Worm (Caenorhabditis elegans): ENCODE data around the gene Y62E10A.6.

The Y62E10A.6 gene

ce11 chrIV:13370235-13370739 is 1.5 kb upstream of the Y62E10A.6 start, which contains the start of the genes rla-2, popl-7 and Y62E10A.24:
Gene rla-2, minus strand, starts transcription at chrIV:13370285.
Gene popl-7, plus strand, starts transcription at chrIV:13370689.
Gene Y62E10A.24, plus strand, starts transcription at chrIV:13370710.
- no peak for TF ChIP-seq R02D3.7 (tag; optimal IDR thresholded peaks at IDR 0.05)
- TF ChIP-seq nhr-21 (tag; optimal IDR thresholded peaks at IDR 0.05), result no peak
- TF ChIP-seq nhr-129 (tag; optimal IDR thresholded peaks at IDR 0.05), result peak; percentile 61
- peak; percentile 55 for TF ChIP-seq unc-55 (GFP tag; optimal IDR thresholded peaks at IDR 0.05)
- TF ChIP-seq unc-39 (tag; optimal IDR thresholded peaks at IDR 0.05), result no peak
- peak in 1 of 2 experiments; percentile 80 for TF ChIP-seq lsy-2 (tag; optimal IDR thresholded peaks at IDR 0.05)
- no peak for TF ChIP-seq dmd-4 (tag; optimal IDR thresholded peaks at IDR 0.05)
- TF ChIP-seq aly-2 (tag; optimal IDR thresholded peaks at IDR 0.05), result no peak
- TF ChIP-seq C34F6.9 (tag; optimal IDR thresholded peaks at IDR 0.05), result peak; percentile 40

ce11 chrIV:13374918-13375317 is 3.1 kb downstream of the Y62E10A.6 start:
- TF ChIP-seq skn-1 (tag; optimal IDR thresholded peaks at IDR 0.05) (no peak), nhr-6 (tag; optimal IDR thresholded peaks at IDR 0.05) (no peak), blmp-1 (tag; optimal IDR thresholded peaks at IDR 0.05; ENCODE audit: insufficient read depth) (no peak), fos-1 (tag; optimal IDR thresholded peaks at IDR 0.05) (no peak), sem-4 (tag; optimal IDR thresholded peaks at IDR 0.05) (no peak), sma-9 (GFP tag; optimal IDR thresholded peaks at IDR 0.05) (no peak), sma-9 (tag; optimal IDR thresholded peaks at IDR 0.05) (no peak), nhr-23 (tag; optimal IDR thresholded peaks at IDR 0.05) (no peak), ceh-16 (tag; optimal IDR thresholded peaks at IDR 0.05) (no peak), mbf-1 (tag; optimal IDR thresholded peaks at IDR 0.05) (no peak), snpc-4 (tag; optimal IDR thresholded peaks at IDR 0.05) (no peak), peb-1 (tag; optimal IDR thresholded peaks at IDR 0.05) (no peak)

ce11 chrIV:13377716-13378115 is 5.9 kb downstream of the Y62E10A.6 start, which contains the start of gene mau-8:
Gene mau-8, plus strand, starts transcription at chrIV:13378016.
- no peak for TF ChIP-seq mab-5 (tag; optimal IDR thresholded peaks at IDR 0.05)
- no peak for TF ChIP-seq unc-55 (GFP tag; optimal IDR thresholded peaks at IDR 0.05)
- no peak for TF ChIP-seq nhr-10 (tag; optimal IDR thresholded peaks at IDR 0.05)
- TF ChIP-seq nhr-25 (tag; optimal IDR thresholded peaks at IDR 0.05), result no peak
- TF ChIP-seq nhr-21 (tag; optimal IDR thresholded peaks at IDR 0.05), result no peak
- no peak for TF ChIP-seq F13H6.1 (tag; optimal IDR thresholded peaks at IDR 0.05)
- TF ChIP-seq nhr-6 (tag; optimal IDR thresholded peaks at IDR 0.05), result no peak
- TF ChIP-seq elt-1 (tag; optimal IDR thresholded peaks at IDR 0.05), result no peak
- no peak for TF ChIP-seq ceh-82 (tag; optimal IDR thresholded peaks at IDR 0.05)
- TF ChIP-seq dmd-4 (tag; optimal IDR thresholded peaks at IDR 0.05), result no peak
- TF ChIP-seq crh-2 (tag; optimal IDR thresholded peaks at IDR 0.05), result no peak
- no peak for TF ChIP-seq elt-3 (tag; optimal IDR thresholded peaks at IDR 0.05)
- TF ChIP-seq nhr-77 (tag; optimal IDR thresholded peaks at IDR 0.05), result no peak
- no peak for TF ChIP-seq mdl-1 (tag; optimal IDR thresholded peaks at IDR 0.05)
- no peak for TF ChIP-seq sma-9 (GFP tag; optimal IDR thresholded peaks at IDR 0.05)
- no peak for TF ChIP-seq sma-9 (tag; optimal IDR thresholded peaks at IDR 0.05)
- no peak for TF ChIP-seq sma-3 (GFP tag; optimal IDR thresholded peaks at IDR 0.05)
- no peak for TF ChIP-seq lin-39 (tag; optimal IDR thresholded peaks at IDR 0.05)
- no peak for TF ChIP-seq alr-1 (tag; optimal IDR thresholded peaks at IDR 0.05)
- no peak for TF ChIP-seq R02D3.7 (tag; optimal IDR thresholded peaks at IDR 0.05)
- no peak for TF ChIP-seq ztf-1 (GFP tag; conservative IDR thresholded peaks at IDR 0.05)

ce11 chrIV:13380506-13380905 is 8.7 kb downstream of the Y62E10A.6 start:
- TF ChIP-seq nhr-6 (tag; optimal IDR thresholded peaks at IDR 0.05) (no peak), dmd-4 (tag; optimal IDR thresholded peaks at IDR 0.05) (no peak), fos-1 (tag; optimal IDR thresholded peaks at IDR 0.05) (no peak), unc-39 (tag; optimal IDR thresholded peaks at IDR 0.05) (no peak), ama-1 (optimal IDR thresholded peaks at IDR 0.05) (no peak), snpc-4 (tag; optimal IDR thresholded peaks at IDR 0.05) (no peak), nhr-23 (tag; optimal IDR thresholded peaks at IDR 0.05) (no peak), mab-5 (tag; optimal IDR thresholded peaks at IDR 0.05) (no peak), lsy-2 (tag; optimal IDR thresholded peaks at IDR 0.05) (no peak), lin-11 (tag; optimal IDR thresholded peaks at IDR 0.05) (no peak), ztf-11 (tag; optimal IDR thresholded peaks at IDR 0.05) (no peak), nhr-77 (tag; optimal IDR thresholded peaks at IDR 0.05) (no peak), nhr-12 (tag; optimal IDR thresholded peaks at IDR 0.05) (no peak), nhr-11 (tag; optimal IDR thresholded peaks at IDR 0.05) (no peak), gmeb-1 (tag; optimal IDR thresholded peaks at IDR 0.05) (no peak), alr-1 (tag; optimal IDR thresholded peaks at IDR 0.05) (no peak), F13H6.1 (tag; optimal IDR thresholded peaks at IDR 0.05) (no peak), egl-27 (tag; optimal IDR thresholded peaks at IDR 0.05) (no peak), lin-39 (tag; optimal IDR thresholded peaks at IDR 0.05) (no peak), unc-55 (GFP tag; optimal IDR thresholded peaks at IDR 0.05) (no peak)

Data from whole organism, L2 larva.